Fruit fly (Drosophila melanogaster) whole organism, embryonic: Measurements from ENCODE around the gene rush.
A peak's percentile ranks its signal among the peaks of the same experiment; 100 is the strongest.

Experiments used
- Atf-2 ChIP-seq: fragments of 200-800 bp; sonication (Bioruptor generic); optimal IDR thresholded peaks from 2 replicates; lab custom pipeline; 2016; ENCODE audit warnings: missing biosample characterization, missing genetic modification characterization
- Bgb ChIP-seq: fragments of 200-800 bp; sonication (Bioruptor generic); IDR thresholded peaks from 2 replicates; pipeline ENCODE4 v1.3.6; 2022; ENCODE audit warnings: missing biosample characterization, missing genetic modification characterization; ENCODE audit not compliant: partially characterized antibody
- CG1024 ChIP-seq: fragments of 200-800 bp; sonication (Bioruptor generic); IDR thresholded peaks from 2 replicates; pipeline ENCODE4 v1.3.6; 2022; ENCODE audit warnings: missing biosample characterization, missing genetic modification characterization
- CG10431 ChIP-seq: fragments of 200-800 bp; sonication (Bioruptor generic); optimal IDR thresholded peaks from 3 replicates; lab custom pipeline; 2018; ENCODE audit warnings: missing biosample characterization, mild to moderate bottlenecking, missing genetic modification characterization
- CG13775 ChIP-seq: fragments of 200-800 bp; sonication (Bioruptor generic); optimal IDR thresholded peaks from 3 replicates; lab custom pipeline; 2017; ENCODE audit warnings: missing biosample characterization, mild to moderate bottlenecking, missing genetic modification characterization
- CG16813 ChIP-seq: fragments of 200-800 bp; sonication (Bioruptor generic); IDR thresholded peaks from 3 replicates; pipeline ENCODE4 v1.3.6; 2022; ENCODE audit warnings: missing biosample characterization, missing genetic modification characterization; ENCODE audit not compliant: partially characterized antibody
- CG17186 ChIP-seq: fragments of 200-800 bp; sonication (Bioruptor generic); optimal IDR thresholded peaks from 3 replicates; lab custom pipeline; 2017; ENCODE audit warnings: missing biosample characterization, missing genetic modification reagents, missing genetic modification characterization
- CG17912 ChIP-seq: fragments of 200-800 bp; sonication (Bioruptor generic); optimal IDR thresholded peaks from 2 replicates; lab custom pipeline; 2018; ENCODE audit warnings: missing biosample characterization, mild to moderate bottlenecking, missing genetic modification characterization
- CG2202 ChIP-seq: fragments of 200-800 bp; sonication (Bioruptor generic); optimal IDR thresholded peaks from 2 replicates; lab custom pipeline; 2018; ENCODE audit warnings: missing biosample characterization, mild to moderate bottlenecking, missing genetic modification characterization
- CG2875 ChIP-seq: fragments of 200-800 bp; sonication (Bioruptor generic); optimal IDR thresholded peaks from 2 replicates; lab custom pipeline; 2017; ENCODE audit warnings: missing biosample characterization, mild to moderate bottlenecking, missing genetic modification characterization, missing genetic modification reagents
- CG30431 ChIP-seq: fragments of 200-800 bp; sonication (Bioruptor generic); optimal IDR thresholded peaks from 2 replicates; lab custom pipeline; 2017; ENCODE audit warnings: missing biosample characterization, missing genetic modification characterization
- CG31224 ChIP-seq: fragments of 200-800 bp; sonication (Bioruptor generic); IDR thresholded peaks from 2 replicates; pipeline ENCODE4 v1.3.6; 2022; ENCODE audit warnings: missing biosample characterization, missing genetic modification characterization
- CG31441 ChIP-seq: fragments of 200-800 bp; sonication (Bioruptor generic); IDR thresholded peaks from 2 replicates; pipeline ENCODE4 v1.3.6; 2022; ENCODE audit warnings: missing biosample characterization, missing genetic modification characterization
- CG4854 ChIP-seq: fragments of 200-800 bp; sonication (Bioruptor generic); optimal IDR thresholded peaks from 2 replicates; lab custom pipeline; 2016; ENCODE audit warnings: missing biosample characterization, missing genetic modification characterization, inconsistent platforms
- CG7556 ChIP-seq: fragments of 200-800 bp; sonication (Bioruptor generic); optimal IDR thresholded peaks from 2 replicates; lab custom pipeline; 2017; ENCODE audit warnings: missing biosample characterization, mild to moderate bottlenecking, missing genetic modification characterization
- CG8290 ChIP-seq, 3 experiments: fragments of 200-800 bp; sonication (Bioruptor generic); optimal IDR thresholded peaks; 2 replicates each; lab custom pipeline; 2016 to 2019; ENCODE audit warnings: missing biosample characterization in 3 of 3, missing genetic modification characterization in 3 of 3, mild to moderate bottlenecking in 2 of 3, moderate library complexity in 1 of 3
- CG8924 ChIP-seq: fragments of 200-800 bp; optimal IDR thresholded peaks from 3 replicates; lab custom pipeline; 2019; ENCODE audit warnings: missing biosample characterization, mild to moderate bottlenecking, missing genetic modification characterization, moderate library complexity
- Dek ChIP-seq: fragments of 200-800 bp; sonication (Bioruptor generic); optimal IDR thresholded peaks from 3 replicates; lab custom pipeline; 2019; ENCODE audit warnings: missing biosample characterization, mild to moderate bottlenecking, missing genetic modification characterization, moderate library complexity
- Dip3 ChIP-seq: fragments of 200-800 bp; sonication (Bioruptor generic); optimal IDR thresholded peaks from 3 replicates; lab custom pipeline; 2016; ENCODE audit warnings: missing biosample characterization, missing genetic modification characterization
- Hr39 ChIP-seq: fragments of >200 bp; optimal IDR thresholded peaks from 2 replicates; lab custom pipeline; 2017
- MBD-R2 ChIP-seq: fragments of 200-800 bp; sonication (Bioruptor generic); IDR thresholded peaks from 2 replicates; pipeline ENCODE4 v1.3.6; 2022; ENCODE audit warnings: missing biosample characterization, missing genetic modification characterization
- Nf-YA ChIP-seq: fragments of 200-800 bp; sonication (Bioruptor generic); IDR thresholded peaks from 2 replicates; pipeline ENCODE4 v1.3.6; 2022; ENCODE audit warnings: missing biosample characterization, missing genetic modification characterization
- Opbp ChIP-seq: fragments of 200-800 bp; sonication (Bioruptor generic); IDR thresholded peaks from 3 replicates; pipeline ENCODE4 v1.3.6; 2022; ENCODE audit warnings: missing biosample characterization, missing genetic modification characterization; ENCODE audit not compliant: partially characterized antibody
- Optix ChIP-seq: fragments of 200-800 bp; sonication (Bioruptor generic); IDR thresholded peaks from 3 replicates; pipeline ENCODE4 v1.3.6; 2022; ENCODE audit warnings: missing biosample characterization, missing genetic modification characterization
- Sox100B ChIP-seq: fragments of 200-800 bp; sonication (Bioruptor generic); optimal IDR thresholded peaks from 3 replicates; lab custom pipeline; 2018; ENCODE audit warnings: missing biosample characterization, mild to moderate bottlenecking, missing genetic modification characterization
- TFAM ChIP-seq: fragments of 200-800 bp; sonication (Bioruptor generic); optimal IDR thresholded peaks from 2 replicates; lab custom pipeline; 2017; ENCODE audit warnings: missing biosample characterization, missing genetic modification characterization, inconsistent platforms
- ara ChIP-seq: fragments of 200-800 bp; sonication (Bioruptor generic); IDR thresholded peaks from 2 replicates; pipeline ENCODE4 v1.3.6; 2022; ENCODE audit warnings: missing biosample characterization, missing genetic modification characterization
- ase ChIP-seq: fragments of 200-800 bp; sonication (Bioruptor generic); IDR thresholded peaks from 3 replicates; pipeline ENCODE4 v1.3.6; 2022; ENCODE audit warnings: missing biosample characterization, missing genetic modification characterization
- bigmax ChIP-seq: fragments of 200-800 bp; sonication (Bioruptor generic); optimal IDR thresholded peaks from 2 replicates; lab custom pipeline; 2018; ENCODE audit warnings: missing biosample characterization, mild to moderate bottlenecking, missing genetic modification characterization
- br ChIP-seq: fragments of >200 bp; optimal IDR thresholded peaks from 2 replicates; lab custom pipeline; 2017
- cg ChIP-seq: fragments of 200-800 bp; sonication (Bioruptor generic); optimal IDR thresholded peaks from 3 replicates; lab custom pipeline; 2019; ENCODE audit warnings: missing biosample characterization, mild to moderate bottlenecking, missing genetic modification characterization, moderate library complexity
- ci ChIP-seq: fragments of 200-800 bp; sonication (Bioruptor generic); IDR thresholded peaks from 3 replicates; pipeline ENCODE4 v1.3.6; 2022; ENCODE audit warnings: missing biosample characterization, missing genetic modification characterization
- dan ChIP-seq: fragments of 200-800 bp; sonication (Bioruptor generic); IDR thresholded peaks from 2 replicates; pipeline ENCODE4 v1.3.6; 2022; ENCODE audit warnings: missing biosample characterization, missing genetic modification characterization
- dysf ChIP-seq: fragments of 200-800 bp; sonication (Bioruptor generic); IDR thresholded peaks from 3 replicates; pipeline ENCODE4 v1.3.6; 2022; ENCODE audit warnings: missing biosample characterization, missing genetic modification characterization
- esg ChIP-seq: fragments of 200-800 bp; sonication (Bioruptor generic); conservative IDR thresholded peaks from 2 replicates; pipeline ENCODE4 v1.3.6; 2022; ENCODE audit warnings: missing biosample characterization, missing genetic modification characterization
- ewg ChIP-seq: fragments of 200-800 bp; sonication (Bioruptor generic); optimal IDR thresholded peaks from 3 replicates; lab custom pipeline; 2017; ENCODE audit warnings: mild to moderate bottlenecking, missing biosample characterization, missing genetic modification reagents, missing genetic modification characterization
- gro ChIP-seq: fragments of 200-800 bp; sonication (Bioruptor generic); optimal IDR thresholded peaks from 2 replicates; lab custom pipeline; 2016; ENCODE audit warnings: missing biosample characterization, missing genetic modification characterization
- gsb ChIP-seq: fragments of 200-800 bp; sonication (Bioruptor generic); IDR thresholded peaks from 2 replicates; pipeline ENCODE4 v1.3.6; 2022; ENCODE audit warnings: missing biosample characterization, missing genetic modification characterization
- h ChIP-seq: fragments of >200 bp; optimal IDR thresholded peaks from 2 replicates; lab custom pipeline; 2017
- jigr1 ChIP-seq: fragments of 200-800 bp; sonication (Bioruptor generic); IDR thresholded peaks from 3 replicates; pipeline ENCODE4 v1.3.6; 2022; ENCODE audit warnings: missing biosample characterization, missing genetic modification characterization
- ken ChIP-seq: fragments of 200-800 bp; sonication (Bioruptor generic); IDR thresholded peaks from 3 replicates; pipeline ENCODE4 v1.3.6; 2022; ENCODE audit warnings: missing biosample characterization, missing genetic modification characterization
- luna ChIP-seq: fragments of 200-800 bp; sonication (Bioruptor generic); optimal IDR thresholded peaks from 2 replicates; lab custom pipeline; 2016; ENCODE audit warnings: missing biosample characterization, missing genetic modification characterization
- pan ChIP-seq, 4 experiments: fragments of >200 bp in 3 of 4; fragments of 200-800 bp in 1 of 4; sonication (Bioruptor generic) in 1 of 4; optimal IDR thresholded peaks in 3 of 4; IDR thresholded peaks in 1 of 4; 2 replicates each; pipeline versions ENCODE4 v1.3.6 to Lab custom; 2017 to 2022; ENCODE audit warnings: missing biosample characterization in 2 of 4, missing genetic modification characterization in 2 of 4, mixed read lengths in 1 of 4
- pb ChIP-seq: fragments of 200-800 bp; sonication (Bioruptor generic); optimal IDR thresholded peaks from 3 replicates; lab custom pipeline; 2016; ENCODE audit warnings: missing biosample characterization, missing genetic modification characterization
- sisA ChIP-seq: fragments of 200-800 bp; sonication (Bioruptor generic); IDR thresholded peaks from 2 replicates; pipeline ENCODE4 v1.3.6; 2022; ENCODE audit warnings: missing biosample characterization, missing genetic modification characterization
- slou ChIP-seq: fragments of 200-800 bp; sonication (Bioruptor generic); optimal IDR thresholded peaks from 3 replicates; lab custom pipeline; 2016; ENCODE audit warnings: missing biosample characterization, missing genetic modification characterization
- sob ChIP-seq: fragments of 200-800 bp; sonication (Bioruptor generic); IDR thresholded peaks from 2 replicates; pipeline ENCODE4 v1.3.6; 2022; ENCODE audit warnings: missing biosample characterization, missing genetic modification characterization
- sqz ChIP-seq: fragments of 200-800 bp; sonication (Bioruptor generic); optimal IDR thresholded peaks from 3 replicates; lab custom pipeline; 2018; ENCODE audit warnings: missing biosample characterization, mild to moderate bottlenecking, missing genetic modification characterization
- tio ChIP-seq: fragments of 200-800 bp; sonication (Bioruptor generic); optimal IDR thresholded peaks from 2 replicates; lab custom pipeline; 2017; ENCODE audit warnings: missing biosample characterization, missing genetic modification characterization, inconsistent platforms
- ttk ChIP-seq: fragments of 200-800 bp; sonication (Bioruptor generic); IDR thresholded peaks from 2 replicates; pipeline ENCODE4 v2.1.2; 2022; ENCODE audit warnings: missing biosample characterization, missing genetic modification characterization
- usp ChIP-seq: fragments of >200 bp; optimal IDR thresholded peaks from 2 replicates; lab custom pipeline; 2017; ENCODE audit warnings: missing biosample characterization, missing genetic modification characterization
- zf30C ChIP-seq: fragments of 200-800 bp; sonication (Bioruptor generic); optimal IDR thresholded peaks from 3 replicates; lab custom pipeline; 2018; ENCODE audit warnings: missing biosample characterization, mild to moderate bottlenecking, missing genetic modification characterization

Gene rush

dm6 chrX:1512753-1513226 is 34.4 kb downstream of the rush start, which contains the start of gene CG14795 (continued):
- no peak for TF ChIP-seq h
- no peak for TF ChIP-seq sqz (GFP tag; lab: Kevin White, UChicago)
- TF ChIP-seq luna (GFP tag; lab: Kevin White, UChicago): no peak
- peak; percentile 75 for TF ChIP-seq sob (GFP tag; lab: Robert Waterston, UW)
- TF ChIP-seq CG17912 (GFP tag; lab: Kevin White, UChicago): peak; percentile 69
- TF ChIP-seq ewg (GFP tag; lab: Kevin White, UChicago): peak; percentile 45
- TF ChIP-seq sisA (GFP tag; lab: Robert Waterston, UW): no peak
- TF ChIP-seq CG10431 (GFP tag; lab: Kevin White, UChicago): no peak
- TF ChIP-seq gro (GFP tag; lab: Kevin White, UChicago): peak; percentile 75
- no peak for TF ChIP-seq Sox100B (GFP tag; lab: Kevin White, UChicago)
- peak; percentile 94 for TF ChIP-seq Opbp (GFP tag; lab: Robert Waterston, UW)
- no peak for TF ChIP-seq Hr39 (lab: Kevin White, UChicago)
- peak; percentile 60 for TF ChIP-seq CG8924 (tag; lab: Kevin White, UChicago)
- TF ChIP-seq CG8290 (GFP tag; optimal IDR thresholded peaks at IDR 0.05; lab: Kevin White, UChicago): no peak
- peak in 1 of 2 experiments; percentile 81 for TF ChIP-seq CG8290 (tag; optimal IDR thresholded peaks at IDR 0.05; lab: Kevin White, UChicago)
- no peak for TF ChIP-seq CG4854 (GFP tag; lab: Kevin White, UChicago)
- TF ChIP-seq gsb: no peak
- no peak for TF ChIP-seq zf30C (GFP tag; lab: Kevin White, UChicago)
- TF ChIP-seq ttk (GFP tag; lab: Robert Waterston, UW): no peak
- no peak for TF ChIP-seq CG2875 (GFP tag; lab: Kevin White, UChicago)
- TF ChIP-seq Optix (GFP tag; lab: Robert Waterston, UW): no peak
- peak; percentile 57 for TF ChIP-seq MBD-R2 (GFP tag; lab: Robert Waterston, UW)
- no peak for TF ChIP-seq ase (GFP tag; lab: Robert Waterston, UW)
- TF ChIP-seq CG31441: no peak
- no peak for TF ChIP-seq Dip3
- TF ChIP-seq Dek (tag; lab: Kevin White, UChicago): peak; percentile 50
- TF ChIP-seq usp (GFP tag; lab: Kevin White, UChicago): no peak
- peak; percentile 25; the same call in 1 of the 2 replicates for TF ChIP-seq ara
- TF ChIP-seq Bgb (GFP tag; lab: Robert Waterston, UW): peak; percentile 98
- peak; percentile 41 for TF ChIP-seq bigmax (GFP tag; lab: Kevin White, UChicago)
- no peak for TF ChIP-seq CG31224 (GFP tag; lab: Robert Waterston, UW)
- peak; percentile 71; the same call in 2 of the 3 replicates for TF ChIP-seq ci (GFP tag; lab: Robert Waterston, UW)
- TF ChIP-seq CG2202 (tag; lab: Kevin White, UChicago): no peak
- no peak for TF ChIP-seq jigr1
- no peak for TF ChIP-seq br (lab: Kevin White, UChicago)
- no peak for TF ChIP-seq TFAM (GFP tag; lab: Kevin White, UChicago)
- peak; percentile 3 for TF ChIP-seq CG7556 (GFP tag; lab: Kevin White, UChicago)
- peak; percentile 82 for TF ChIP-seq CG17186
- peak; percentile 96 for TF ChIP-seq CG16813 (GFP tag; lab: Robert Waterston, UW)
- TF ChIP-seq slou (GFP tag; lab: Kevin White, UChicago): no peak
- TF ChIP-seq Nf-YA (GFP tag; lab: Robert Waterston, UW): no peak
- no peak for TF ChIP-seq Atf-2 (GFP tag; lab: Kevin White, UChicago)
- no peak for TF ChIP-seq cg (GFP tag; lab: Kevin White, UChicago)
- no peak for TF ChIP-seq pb (GFP tag; lab: Kevin White, UChicago)
- TF ChIP-seq CG13775: peak; percentile 4
- no peak for TF ChIP-seq esg
- no peak for TF ChIP-seq tio (GFP tag; lab: Kevin White, UChicago)
- TF ChIP-seq ken (GFP tag; lab: Robert Waterston, UW): peak; percentile 59; the same call in 1 of the 3 replicates
- no peak for TF ChIP-seq dysf (GFP tag; lab: Robert Waterston, UW)
- no peak for TF ChIP-seq CG30431
- TF ChIP-seq CG1024: no peak
- no peak for TF ChIP-seq pan (optimal IDR thresholded peaks at IDR 0.05; lab: Kevin White, UChicago)
- TF ChIP-seq pan (GFP tag; optimal IDR thresholded peaks at IDR 0.05 in 1 of 2, IDR thresholded peaks at IDR 0.05 in 1 of 2): no peak
- TF ChIP-seq dan (GFP tag; lab: Robert Waterston, UW): no peak
